Worm (Caenorhabditis elegans) whole organism, mixed stage, embryonic: ENCODE measurements around the gene rap-2.

Source experiments
- drap-1 ChIP-seq: fragments of 200-800 bp; sonication (Bioruptor generic); optimal IDR thresholded peaks from 3 replicates; lab custom pipeline; 2018; ENCODE audit warnings: mild to moderate bottlenecking, missing genetic modification characterization, missing compliant biosample characterization
- elt-1 ChIP-seq: sonication (generic microtip); optimal IDR thresholded peaks from 2 replicates; lab custom pipeline; 2017; ENCODE audit warnings: missing genetic modification characterization, mild to moderate bottlenecking, missing compliant biosample characterization, antibody characterized with exemption, moderate library complexity, borderline replicate concordance; ENCODE audit not compliant: insufficient read depth
- ham-2 ChIP-seq: fragments of 200-800 bp; sonication (Bioruptor generic); optimal IDR thresholded peaks from 2 replicates; lab custom pipeline; 2018; ENCODE audit warnings: mild to moderate bottlenecking, missing genetic modification characterization, missing compliant biosample characterization
- lsy-2 ChIP-seq: fragments of 150-350 bp; optimal IDR thresholded peaks from 2 replicates; lab custom pipeline; 2014; ENCODE audit warnings: missing biosample characterization, missing genetic modification characterization
- nhr-237 ChIP-seq: fragments of 150-350 bp; optimal IDR thresholded peaks from 2 replicates; lab custom pipeline; 2014; ENCODE audit warnings: missing biosample characterization, missing genetic modification characterization
- nhr-28 ChIP-seq: fragments of 150-350 bp; optimal IDR thresholded peaks from 2 replicates; lab custom pipeline; 2014; ENCODE audit warnings: missing biosample characterization, missing genetic modification characterization
- nhr-76 ChIP-seq: sonication (generic microtip); optimal IDR thresholded peaks from 2 replicates; lab custom pipeline; 2017; ENCODE audit warnings: missing biosample characterization, missing genetic modification characterization
- sem-2 ChIP-seq: fragments of 200-800 bp; sonication (Bioruptor generic); optimal IDR thresholded peaks from 2 replicates; lab custom pipeline; 2018; ENCODE audit warnings: mild to moderate bottlenecking, missing genetic modification characterization, missing compliant biosample characterization
- tbx-8 ChIP-seq: fragments of 200-800 bp; sonication (Bioruptor generic); optimal IDR thresholded peaks from 2 replicates; lab custom pipeline; 2018; ENCODE audit warnings: mild to moderate bottlenecking, missing genetic modification characterization, moderate library complexity, missing compliant biosample characterization
- unc-39 ChIP-seq: fragments of 150-350 bp; optimal IDR thresholded peaks from 2 replicates; lab custom pipeline; 2014; ENCODE audit warnings: missing biosample characterization, missing genetic modification characterization

Gene rap-2

DNA sequence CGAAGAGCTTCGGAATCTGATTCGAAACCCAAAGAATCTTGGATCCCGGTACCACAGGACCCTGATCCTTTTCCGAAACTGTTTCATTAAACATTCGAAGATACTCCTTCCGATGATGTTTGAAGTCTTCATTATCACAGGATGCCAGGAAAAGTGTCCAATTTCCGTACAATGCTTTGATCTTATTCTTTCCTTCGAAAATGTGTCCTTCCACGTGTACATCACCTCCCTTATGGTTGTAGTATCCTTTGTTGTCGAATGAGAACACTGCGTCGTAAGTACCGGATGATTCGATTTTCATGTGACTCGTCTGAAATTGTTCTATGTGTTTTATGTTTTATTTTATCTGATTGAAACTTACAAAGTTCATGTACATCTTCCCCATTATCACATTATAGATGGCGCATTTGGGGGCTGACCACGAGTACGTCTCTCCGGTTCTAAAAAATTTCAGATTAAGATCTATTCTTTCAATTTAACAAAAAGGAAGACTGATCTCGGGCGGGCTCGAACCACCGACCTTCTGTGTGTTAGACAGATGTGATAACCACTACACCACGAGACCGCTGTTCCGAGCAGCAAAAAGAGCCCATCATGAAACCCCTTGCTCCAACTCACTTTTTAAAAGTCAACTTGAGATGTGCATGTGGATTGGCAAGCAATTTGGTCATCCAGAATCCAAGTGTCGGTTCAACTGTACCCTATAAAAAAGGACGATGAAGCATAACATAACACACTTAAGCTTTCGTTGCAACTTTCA, 51.2 kb downstream of the rap-2 start:
- TF ChIP-seq nhr-76 (tag; lab: Kevin White, UChicago) (no peak), tbx-8 (GFP tag; lab: Kevin White, UChicago) (no peak), nhr-28 (tag; lab: Kevin White, UChicago) (no peak), elt-1 (tag; lab: Kevin White, UChicago) (no peak), lsy-2 (tag; lab: Kevin White, UChicago) (no peak), drap-1 (no peak), sem-2 (GFP tag; lab: Kevin White, UChicago) (peak; percentile 10), ham-2 (GFP tag; lab: Kevin White, UChicago) (no peak)

DNA sequence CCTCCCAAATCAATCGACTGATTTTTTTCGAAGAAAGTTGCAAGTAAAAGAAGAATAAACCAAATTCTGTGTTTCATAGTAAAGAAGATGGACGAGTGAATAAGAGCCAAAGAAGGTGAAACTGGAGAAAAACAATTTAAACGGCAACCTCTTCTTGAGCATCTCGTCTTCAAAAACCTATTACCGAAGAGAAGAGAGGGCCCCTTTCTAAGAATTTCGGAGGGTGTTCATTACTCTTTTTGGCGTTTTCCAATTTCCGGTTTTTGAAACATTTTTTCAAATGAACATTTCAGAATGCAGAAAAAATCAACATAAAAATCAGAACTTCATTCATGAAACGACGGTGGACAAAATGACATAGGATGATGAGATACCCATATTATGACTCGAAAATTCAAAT, 52.3 kb downstream of the rap-2 start, which contains the start of gene nmr-2:
Gene nmr-2, minus strand, starts transcription at position 101 of the 400 bp plus-strand sequence.
- no peak for TF ChIP-seq unc-39
- no peak for TF ChIP-seq nhr-237
